Worm (Caenorhabditis elegans): ENCODE data around the gene C23F12.3.

ce11 chrX:9388686-9389085, 2.8 kb upstream of the C23F12.3 start:
- TF ChIP-seq W03F9.2 (tag; optimal IDR thresholded peaks at IDR 0.05) (no peak), him-1 (tag; optimal IDR thresholded peaks at IDR 0.05) (no peak)

All from whole organism, L4/young adult.